Worm (Caenorhabditis elegans) whole organism, L4/young adult: ENCODE data around the gene pde-4.

Experiments used
- W03F9.2 ChIP-seq: fragments of 150-350 bp; optimal IDR thresholded peaks from 2 replicates; lab custom pipeline; 2014; ENCODE audit warnings: missing biosample characterization, missing genetic modification characterization
- dao-5 ChIP-seq: sonication (generic microtip); optimal IDR thresholded peaks from 2 replicates; lab custom pipeline; 2016; ENCODE audit warnings: missing genotype, missing genetic modification characterization, moderate library complexity, missing compliant biosample characterization

DNA sequence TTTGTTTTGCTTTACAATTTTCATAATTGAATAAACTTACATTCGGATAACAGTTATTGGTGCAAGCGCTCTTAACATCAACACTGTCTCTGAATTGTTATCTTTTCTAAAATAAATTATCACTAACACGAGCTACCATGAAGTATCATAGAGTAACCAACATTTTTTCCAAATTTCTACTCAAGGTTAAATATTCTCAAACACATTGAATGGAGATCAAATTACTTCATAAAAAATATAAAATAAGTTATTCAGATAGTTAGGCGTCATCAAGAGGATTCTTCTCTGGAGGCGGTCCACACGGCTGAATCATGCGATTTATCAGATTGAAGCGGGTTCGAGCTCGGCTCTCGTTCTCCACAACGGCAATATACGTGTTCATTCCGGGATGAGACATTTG lies 47.4 kb upstream of the pde-4 start, which contains the start of gene B0495.5:
- no peak for TF ChIP-seq W03F9.2 (tag; lab: Kevin White, UChicago)
- no peak for TF ChIP-seq dao-5 (tag; lab: Kevin White, UChicago)
